Fruit fly (Drosophila melanogaster) whole organism, wandering third instar larva: ENCODE results near the gene Nedd8.

Experiments used
- Abd-B ChIP-seq: fragments of >200 bp; optimal IDR thresholded peaks from 2 replicates; lab custom pipeline; 2017; ENCODE audit warnings: missing biosample characterization, missing genetic modification characterization
- CG32264 ChIP-seq: fragments of 200-800 bp; sonication (Bioruptor generic); optimal IDR thresholded peaks from 2 replicates; lab custom pipeline; 2016; ENCODE audit warnings: missing biosample characterization, missing genetic modification characterization
- CG9705 ChIP-seq: fragments of 200-800 bp; sonication (Bioruptor generic); optimal IDR thresholded peaks from 2 replicates; lab custom pipeline; 2018; ENCODE audit warnings: missing biosample characterization, mild to moderate bottlenecking, missing genetic modification characterization
- CrebA ChIP-seq: fragments of 200-800 bp; sonication (Bioruptor generic); optimal IDR thresholded peaks from 2 replicates; lab custom pipeline; 2016; ENCODE audit warnings: missing biosample characterization, mild to moderate bottlenecking, missing genetic modification characterization, borderline replicate concordance
- Dfd ChIP-seq: fragments of >200 bp; optimal IDR thresholded peaks from 2 replicates; lab custom pipeline; 2017; ENCODE audit warnings: missing biosample characterization, missing genetic modification characterization
- Dif ChIP-seq: fragments of 200-275, 200-300 bp; sonication (Bioruptor generic); optimal IDR thresholded peaks from 2 replicates; lab custom pipeline; 2018; ENCODE audit warnings: missing biosample characterization, missing genetic modification characterization; ENCODE audit not compliant: partially characterized antibody
- GATAd ChIP-seq: sonication (Bioruptor generic); optimal IDR thresholded peaks from 2 replicates; lab custom pipeline; 2016; ENCODE audit warnings: missing biosample characterization, missing genetic modification characterization
- HLH106 ChIP-seq: fragments of 200-800 bp; optimal IDR thresholded peaks from 3 replicates; lab custom pipeline; 2019; ENCODE audit warnings: missing biosample characterization, mild to moderate bottlenecking, missing genetic modification characterization, moderate library complexity
- Hnf4 ChIP-seq: fragments of 200-800 bp; sonication (Bioruptor generic); optimal IDR thresholded peaks from 2 replicates; lab custom pipeline; 2016; ENCODE audit warnings: missing biosample characterization, mild to moderate bottlenecking, missing genetic modification characterization
- Hr78 ChIP-seq: fragments of >200 bp; optimal IDR thresholded peaks from 2 replicates; lab custom pipeline; 2017; ENCODE audit warnings: missing biosample characterization, missing genetic modification characterization
- Hr83 ChIP-seq: fragments of 200-300 bp; sonication (Bioruptor generic); optimal IDR thresholded peaks from 2 replicates; lab custom pipeline; 2016; ENCODE audit warnings: missing biosample characterization, mild to moderate bottlenecking, missing genetic modification characterization, moderate library complexity; ENCODE audit not compliant: poor library complexity, severe bottlenecking
- Jra ChIP-seq: sonication (Bioruptor generic); optimal IDR thresholded peaks from 2 replicates; lab custom pipeline; 2016; ENCODE audit warnings: missing biosample characterization, missing genetic modification characterization
- Mio ChIP-seq: sonication (Bioruptor generic); optimal IDR thresholded peaks from 2 replicates; lab custom pipeline; 2016; ENCODE audit warnings: missing biosample characterization, missing genetic modification characterization
- Myc ChIP-seq: fragments of >200 bp; optimal IDR thresholded peaks from 2 replicates; lab custom pipeline; 2017
- N ChIP-seq: fragments of >200 bp; optimal IDR thresholded peaks from 2 replicates; lab custom pipeline; 2018; ENCODE audit warnings: missing biosample characterization, missing external identifiers, missing genetic modification characterization
- OdsH ChIP-seq: fragments of 200-800 bp; sonication (Bioruptor generic); optimal IDR thresholded peaks from 2 replicates; lab custom pipeline; 2016; ENCODE audit warnings: missing biosample characterization, mild to moderate bottlenecking, missing genetic modification characterization
- Rel ChIP-seq, 2 experiments: fragments of 200-800 bp; sonication (Bioruptor generic) in 1 of 2; optimal IDR thresholded peaks; 2 replicates in 1 of 2; 3 replicates in 1 of 2; lab custom pipeline; 2016 to 2019; ENCODE audit warnings: mild to moderate bottlenecking in 2 of 2, missing biosample characterization in 2 of 2, missing genetic modification characterization in 2 of 2, moderate library complexity in 1 of 2
- Sp1 ChIP-seq: fragments of 200-800 bp; sonication (Bioruptor generic); optimal IDR thresholded peaks from 3 replicates; lab custom pipeline; 2019; ENCODE audit warnings: missing biosample characterization, mild to moderate bottlenecking, missing genetic modification characterization, moderate library complexity
- Vsx2 ChIP-seq: fragments of 200-300, 225-300 bp; sonication (Bioruptor generic); optimal IDR thresholded peaks from 2 replicates; lab custom pipeline; 2018; ENCODE audit warnings: missing biosample characterization, missing genetic modification characterization; ENCODE audit not compliant: partially characterized antibody
- br ChIP-seq: fragments of 200-800 bp; sonication (Bioruptor generic); optimal IDR thresholded peaks from 2 replicates; lab custom pipeline; 2016; ENCODE audit warnings: missing biosample characterization, missing genetic modification characterization
- brk ChIP-seq: fragments of 200-800 bp; sonication (Bioruptor generic); optimal IDR thresholded peaks from 2 replicates; lab custom pipeline; 2016; ENCODE audit warnings: missing biosample characterization, mild to moderate bottlenecking, missing genetic modification characterization
- dl ChIP-seq, 2 experiments: fragments of 175-275, 200-275 bp in 1 of 2; fragments of 200-275 bp in 1 of 2; sonication (Bioruptor generic); optimal IDR thresholded peaks; lab custom pipeline; 2018; ENCODE audit warnings: mild to moderate bottlenecking in 2 of 2, missing biosample characterization in 2 of 2, missing genetic modification characterization in 2 of 2, moderate library complexity in 2 of 2; ENCODE audit not compliant: partially characterized antibody in 2 of 2, insufficient read depth in 1 of 2
- dmrt93B ChIP-seq: fragments of 200-800 bp; sonication (Bioruptor generic); optimal IDR thresholded peaks from 2 replicates; lab custom pipeline; 2018; ENCODE audit warnings: missing biosample characterization, mild to moderate bottlenecking, missing genetic modification characterization
- dsf ChIP-seq: sonication (Bioruptor generic); optimal IDR thresholded peaks from 2 replicates; lab custom pipeline; 2016; ENCODE audit warnings: missing biosample characterization, missing genetic modification characterization, borderline replicate concordance
- ey ChIP-seq: fragments of 200-800 bp; sonication (Bioruptor generic); optimal IDR thresholded peaks from 2 replicates; lab custom pipeline; 2016; ENCODE audit warnings: missing biosample characterization, missing genetic modification characterization
- foxo ChIP-seq, 2 experiments: fragments of 200-800 bp; sonication (Bioruptor generic); optimal IDR thresholded peaks; 2 replicates in 1 of 2; 3 replicates in 1 of 2; lab custom pipeline; 2016 to 2017; ENCODE audit warnings: missing biosample characterization in 2 of 2, missing genetic modification characterization in 2 of 2
- fru ChIP-seq: fragments of 200-800 bp; sonication (Bioruptor generic); optimal IDR thresholded peaks from 3 replicates; lab custom pipeline; 2016; ENCODE audit warnings: missing biosample characterization, mild to moderate bottlenecking, missing genetic modification characterization
- h ChIP-seq: fragments of 200-800 bp; sonication (Bioruptor generic); optimal IDR thresholded peaks from 3 replicates; lab custom pipeline; 2016; ENCODE audit warnings: missing biosample characterization, mild to moderate bottlenecking, missing genetic modification characterization
- jim ChIP-seq: fragments of 175-275, 200-325 bp; sonication (Bioruptor generic); optimal IDR thresholded peaks from 2 replicates; lab custom pipeline; 2016; ENCODE audit warnings: missing biosample characterization, mild to moderate bottlenecking, missing genetic modification characterization
- lola ChIP-seq: fragments of >200 bp; optimal IDR thresholded peaks from 2 replicates; lab custom pipeline; 2017; ENCODE audit warnings: missing biosample characterization, missing genetic modification characterization
- pan ChIP-seq: fragments of >200 bp; optimal IDR thresholded peaks from 2 replicates; lab custom pipeline; 2017
- psq ChIP-seq: fragments of 200-800 bp; sonication (Bioruptor generic); optimal IDR thresholded peaks from 3 replicates; lab custom pipeline; 2017; ENCODE audit warnings: missing biosample characterization, mild to moderate bottlenecking, missing genetic modification characterization, moderate library complexity
- rgr ChIP-seq: fragments of 200-800 bp; sonication (Bioruptor generic); optimal IDR thresholded peaks from 3 replicates; lab custom pipeline; 2016; ENCODE audit warnings: missing biosample characterization, mild to moderate bottlenecking, missing genetic modification characterization
- sage ChIP-seq: fragments of 200-800 bp; sonication (Bioruptor generic); optimal IDR thresholded peaks from 2 replicates; lab custom pipeline; 2016; ENCODE audit warnings: missing biosample characterization, mild to moderate bottlenecking, missing genetic modification characterization
- sv ChIP-seq: fragments of 200-800 bp; sonication (Bioruptor generic); optimal IDR thresholded peaks from 3 replicates; lab custom pipeline; 2016; ENCODE audit warnings: missing biosample characterization, missing genetic modification characterization
- tai ChIP-seq: sonication (Bioruptor generic); optimal IDR thresholded peaks from 2 replicates; lab custom pipeline; 2016; ENCODE audit warnings: missing biosample characterization, missing genetic modification characterization
- usp ChIP-seq: fragments of >200 bp; optimal IDR thresholded peaks from 2 replicates; lab custom pipeline; 2017; ENCODE audit warnings: missing biosample characterization, missing genetic modification characterization
- woc ChIP-seq: sonication (Bioruptor generic); optimal IDR thresholded peaks from 2 replicates; lab custom pipeline; 2016; ENCODE audit warnings: missing biosample characterization, mild to moderate bottlenecking, missing genetic modification characterization

Nedd8 gene

DNA sequence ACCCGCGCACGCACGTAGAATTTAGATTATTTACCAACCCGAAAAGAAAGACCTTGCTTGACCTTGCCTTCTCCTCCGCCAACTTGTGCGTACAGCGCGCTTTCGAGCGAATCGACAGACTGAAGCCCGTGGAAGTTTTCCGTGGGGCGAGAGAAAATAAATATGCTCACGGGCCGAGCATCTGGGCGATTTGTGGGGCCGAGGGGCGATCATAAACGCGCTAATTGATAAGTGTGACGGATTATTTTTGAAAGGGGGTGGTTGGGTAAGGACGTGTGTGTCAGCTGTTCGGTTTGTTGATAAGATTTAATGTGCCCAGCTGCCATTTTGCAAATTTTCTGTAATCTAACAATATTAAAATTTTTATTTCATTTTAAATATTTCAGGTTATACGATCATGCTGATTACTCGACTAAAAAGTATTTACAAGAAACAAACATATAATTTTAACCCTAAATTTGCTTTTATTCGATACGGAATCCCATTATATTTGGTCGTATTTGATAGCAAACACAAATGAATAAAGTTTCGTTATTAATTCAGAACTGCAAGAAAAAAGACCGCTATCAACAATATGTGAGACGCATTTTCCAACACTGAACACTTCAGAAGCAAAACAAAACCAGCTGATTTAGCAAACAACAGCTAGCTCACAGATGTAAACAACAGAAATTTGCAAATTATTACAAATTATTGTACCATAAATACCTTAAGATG is 22.6 kb upstream of the Nedd8 start, which contains the start of the genes L2HGDH and CG10431:
L2HGDH (minus strand) TSS at position 386 of the 717 bp plus-strand sequence.
CG10431 (plus strand) TSS at position 648 of the 717 bp plus-strand sequence.
- no peak for TF ChIP-seq brk
- TF ChIP-seq Hnf4 (GFP tag; lab: Kevin White, UChicago), result peak; percentile 77
- TF ChIP-seq usp, result no peak
- no peak for TF ChIP-seq Dfd
- no peak for TF ChIP-seq N (GFP tag; lab: Kevin White, UChicago)
- no peak for TF ChIP-seq Myc (lab: Kevin White, UChicago)
- no peak for TF ChIP-seq pan (lab: Kevin White, UChicago)
- peak; percentile 71 for TF ChIP-seq br
- TF ChIP-seq Jra (GFP tag; lab: Kevin White, UChicago), result peak; percentile 79
- TF ChIP-seq Hr83 (GFP tag; lab: Kevin White, UChicago), result peak; percentile 22
- peak; percentile 64 for TF ChIP-seq GATAd (GFP tag; lab: Kevin White, UChicago)
- TF ChIP-seq sv, result peak; percentile 48
- TF ChIP-seq foxo (GFP tag; optimal IDR thresholded peaks at IDR 0.05; lab: Kevin White, UChicago), result peak in 1 of 2 experiments; percentile 81
- no peak for TF ChIP-seq lola (GFP tag; lab: Kevin White, UChicago)
- peak; percentile 83 for TF ChIP-seq h (GFP tag; lab: Kevin White, UChicago)
- no peak for TF ChIP-seq dmrt93B (GFP tag; lab: Kevin White, UChicago)
- TF ChIP-seq HLH106 (tag; lab: Kevin White, UChicago), result peak; percentile 80
- TF ChIP-seq CG32264 (GFP tag; lab: Kevin White, UChicago), result peak; percentile 20
- peak; percentile 85 for TF ChIP-seq Sp1 (GFP tag; lab: Kevin White, UChicago)
- peak; percentile 78 for TF ChIP-seq OdsH (GFP tag; lab: Kevin White, UChicago)
- no peak for TF ChIP-seq Mio (GFP tag; lab: Kevin White, UChicago)
- TF ChIP-seq Vsx2 (GFP tag; lab: Kevin White, UChicago), result no peak
- no peak for TF ChIP-seq jim (GFP tag; lab: Kevin White, UChicago)
- no peak for TF ChIP-seq CrebA (GFP tag; lab: Kevin White, UChicago)
- peak; percentile 69 for TF ChIP-seq CG9705 (GFP tag; lab: Kevin White, UChicago)
- peak; percentile 52 for TF ChIP-seq ey (GFP tag; lab: Kevin White, UChicago)
- no peak for TF ChIP-seq tai
- TF ChIP-seq Abd-B (GFP tag; lab: Kevin White, UChicago), result no peak
- TF ChIP-seq dl (GFP tag; optimal IDR thresholded peaks at IDR 0.05; lab: Kevin White, UChicago; ENCODE audit: insufficient read depth in 1 of 2, partially characterized antibody in 2 of 2), result no peak
- TF ChIP-seq Dif (GFP tag; lab: Kevin White, UChicago), result peak; percentile 60
- TF ChIP-seq Hr78, result no peak
- TF ChIP-seq Rel (GFP tag; optimal IDR thresholded peaks at IDR 0.05; lab: Kevin White, UChicago), result no peak
- peak; percentile 57 for TF ChIP-seq Rel (tag; optimal IDR thresholded peaks at IDR 0.05; lab: Kevin White, UChicago)
- peak; percentile 76 for TF ChIP-seq rgr
- peak; percentile 57 for TF ChIP-seq woc (GFP tag; lab: Kevin White, UChicago)
- TF ChIP-seq psq, result peak; percentile 57
- peak; percentile 24 for TF ChIP-seq sage
- TF ChIP-seq fru (GFP tag; lab: Kevin White, UChicago), result peak; percentile 79
- TF ChIP-seq dsf, result peak; percentile 32
- TF ChIP-seq, all 38 proteins: peak for 22

DNA sequence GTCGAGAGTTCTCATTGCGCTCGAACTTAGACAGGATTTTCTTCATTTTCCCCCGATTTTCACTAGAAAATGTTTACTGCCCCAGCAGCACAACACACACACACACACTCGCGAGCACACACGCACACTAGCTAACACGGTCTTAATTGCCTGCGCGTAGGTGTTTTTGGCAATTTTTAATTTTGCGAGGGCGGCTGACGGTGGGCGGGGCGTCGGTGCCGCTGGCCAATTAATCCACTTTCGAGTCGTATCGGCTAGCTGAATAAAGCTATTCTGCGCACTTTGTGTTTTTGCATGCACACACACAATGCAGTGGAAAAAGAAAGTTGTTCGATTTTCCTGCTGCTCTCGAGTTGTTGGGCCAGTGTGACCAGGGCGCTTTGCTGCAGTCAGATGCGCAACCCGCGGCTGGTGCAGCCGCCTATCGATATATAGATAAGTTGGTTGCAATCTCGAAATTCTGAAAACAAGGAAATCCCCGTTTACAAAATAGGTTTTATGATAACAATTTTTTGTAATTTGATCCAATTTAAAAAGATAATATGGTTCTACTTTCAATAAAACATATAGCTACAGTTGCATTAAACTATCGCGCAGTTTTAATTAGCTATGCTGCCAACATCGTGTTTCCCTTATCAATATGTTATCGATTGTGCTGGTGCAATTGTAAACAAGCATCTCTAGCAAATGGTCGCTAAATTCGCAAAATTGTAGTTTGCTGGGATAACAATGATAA is 16.9 kb upstream of the Nedd8 start, which contains the start of the genes Nak and Tango6:
Nak (minus strand) TSS at position 375 of the 736 bp plus-strand sequence.
Tango6 (plus strand) TSS at position 659 of the 736 bp plus-strand sequence.
- TF ChIP-seq Dfd, result no peak
- TF ChIP-seq h (GFP tag; lab: Kevin White, UChicago), result peak; percentile 60
- no peak for TF ChIP-seq sage
- no peak for TF ChIP-seq CG32264 (GFP tag; lab: Kevin White, UChicago)
- TF ChIP-seq foxo (GFP tag; optimal IDR thresholded peaks at IDR 0.05; lab: Kevin White, UChicago), result peak in 1 of 2 experiments; percentile 50
- TF ChIP-seq Mio (GFP tag; lab: Kevin White, UChicago), result no peak
- TF ChIP-seq rgr, result peak; percentile 50
- no peak for TF ChIP-seq N (GFP tag; lab: Kevin White, UChicago)
- peak; percentile 16 for TF ChIP-seq dmrt93B (GFP tag; lab: Kevin White, UChicago)
- TF ChIP-seq sv, result peak; percentile 27
- peak; percentile 36 for TF ChIP-seq Hnf4 (GFP tag; lab: Kevin White, UChicago)
- peak; percentile 11 for TF ChIP-seq ey (GFP tag; lab: Kevin White, UChicago)
- peak; percentile 95 for TF ChIP-seq Vsx2 (GFP tag; lab: Kevin White, UChicago)
- TF ChIP-seq OdsH (GFP tag; lab: Kevin White, UChicago), result peak; percentile 11
- TF ChIP-seq GATAd (GFP tag; lab: Kevin White, UChicago), result peak; percentile 58
- TF ChIP-seq psq, result peak; percentile 15
- peak; percentile 78 for TF ChIP-seq Myc (lab: Kevin White, UChicago)
- peak; percentile 86 for TF ChIP-seq woc (GFP tag; lab: Kevin White, UChicago)
- TF ChIP-seq Abd-B (GFP tag; lab: Kevin White, UChicago), result no peak
- TF ChIP-seq dl (GFP tag; optimal IDR thresholded peaks at IDR 0.05; lab: Kevin White, UChicago; ENCODE audit: insufficient read depth in 1 of 2, partially characterized antibody in 2 of 2), result no peak
- peak; percentile 67 for TF ChIP-seq fru (GFP tag; lab: Kevin White, UChicago)
- peak; percentile 30 for TF ChIP-seq dsf
- TF ChIP-seq Sp1 (GFP tag; lab: Kevin White, UChicago), result peak; percentile 51
- peak; percentile 29 for TF ChIP-seq CG9705 (GFP tag; lab: Kevin White, UChicago)
- no peak for TF ChIP-seq Rel (GFP tag; optimal IDR thresholded peaks at IDR 0.05; lab: Kevin White, UChicago)
- peak; percentile 66 for TF ChIP-seq Rel (tag; optimal IDR thresholded peaks at IDR 0.05; lab: Kevin White, UChicago)
- peak; percentile 22 for TF ChIP-seq br
- peak; percentile 18 for TF ChIP-seq HLH106 (tag; lab: Kevin White, UChicago)
- peak; percentile 70 for TF ChIP-seq Jra (GFP tag; lab: Kevin White, UChicago)
- peak; percentile 24 for TF ChIP-seq Hr83 (GFP tag; lab: Kevin White, UChicago)
